Fruit fly (Drosophila melanogaster) whole organism, prepupa: ENCODE data around the gene CG6569.

Experiments used
- Blimp-1 ChIP-seq: fragments of 200-800 bp; sonication (Bioruptor generic); optimal IDR thresholded peaks from 3 replicates; lab custom pipeline; 2017; ENCODE audit warnings: missing biosample characterization, missing genetic modification characterization, mild to moderate bottlenecking, moderate library complexity, missing genetic modification reagents
- CG10631 ChIP-seq: fragments of 200-800 bp; sonication (Bioruptor generic); optimal IDR thresholded peaks from 2 replicates; lab custom pipeline; 2016; ENCODE audit warnings: missing biosample characterization, missing genetic modification characterization
- CG10669 ChIP-seq: fragments of 200-800 bp; sonication (Bioruptor generic); optimal IDR thresholded peaks from 3 replicates; lab custom pipeline; 2018; ENCODE audit warnings: missing biosample characterization, mild to moderate bottlenecking, missing genetic modification characterization, moderate library complexity
- CG11762 ChIP-seq: fragments of 200-800 bp; sonication (Bioruptor generic); optimal IDR thresholded peaks from 3 replicates; lab custom pipeline; 2016; ENCODE audit warnings: missing biosample characterization, missing genetic modification characterization; ENCODE audit not compliant: insufficient read depth
- CG11902 ChIP-seq: fragments of 200-800 bp; sonication (Bioruptor generic); optimal IDR thresholded peaks from 3 replicates; lab custom pipeline; 2016; ENCODE audit warnings: missing biosample characterization, missing genetic modification characterization
- CG15336 ChIP-seq: fragments of 200-800 bp; sonication (Bioruptor generic); IDR thresholded peaks from 2 replicates; pipeline ENCODE4 v1.3.6; 2022; ENCODE audit warnings: missing biosample characterization, missing genetic modification characterization
- CG1621 ChIP-seq: fragments of 200-800 bp; sonication (Bioruptor generic); optimal IDR thresholded peaks from 3 replicates; lab custom pipeline; 2018; ENCODE audit warnings: missing biosample characterization, mild to moderate bottlenecking, missing genetic modification characterization
- CG16779 ChIP-seq: fragments of 200-800 bp; sonication (Bioruptor generic); optimal IDR thresholded peaks from 3 replicates; lab custom pipeline; 2017; ENCODE audit warnings: missing biosample characterization, mild to moderate bottlenecking, missing genetic modification characterization
- CG3032 ChIP-seq: fragments of 200-800 bp; optimal IDR thresholded peaks from 2 replicates; lab custom pipeline; 2019; ENCODE audit warnings: missing biosample characterization, mild to moderate bottlenecking, missing genetic modification characterization, moderate library complexity
- CG31627 ChIP-seq: fragments of 200-800 bp; sonication (Bioruptor generic); optimal IDR thresholded peaks from 3 replicates; lab custom pipeline; 2016; ENCODE audit warnings: missing biosample characterization, missing genetic modification characterization
- CG32006 ChIP-seq: fragments of 200-800 bp; sonication (Bioruptor generic); optimal IDR thresholded peaks from 3 replicates; lab custom pipeline; 2017; ENCODE audit warnings: missing biosample characterization, mild to moderate bottlenecking, missing genetic modification characterization
- CG34406 ChIP-seq: fragments of 200-800 bp; sonication (Bioruptor generic); optimal IDR thresholded peaks from 3 replicates; lab custom pipeline; 2016; ENCODE audit warnings: missing biosample characterization, missing genetic modification characterization
- CG3919 ChIP-seq: fragments of 200-800 bp; sonication (Bioruptor generic); optimal IDR thresholded peaks from 3 replicates; lab custom pipeline; 2016; ENCODE audit warnings: missing biosample characterization, missing genetic modification characterization
- CG4318 ChIP-seq: fragments of 200-800 bp; sonication (Bioruptor generic); optimal IDR thresholded peaks from 3 replicates; lab custom pipeline; 2017; ENCODE audit warnings: missing biosample characterization, mild to moderate bottlenecking, missing genetic modification characterization
- CG6163 ChIP-seq: fragments of 200-800 bp; sonication (Bioruptor generic); IDR thresholded peaks from 3 replicates; pipeline ENCODE4 v1.3.6; 2022; ENCODE audit warnings: missing biosample characterization, missing genetic modification characterization
- CG6276 ChIP-seq: fragments of 200-800 bp; sonication (Bioruptor generic); optimal IDR thresholded peaks from 2 replicates; lab custom pipeline; 2017; ENCODE audit warnings: missing biosample characterization, mild to moderate bottlenecking, missing genetic modification characterization
- CG6808 ChIP-seq: fragments of 200-800 bp; sonication (Bioruptor generic); optimal IDR thresholded peaks from 3 replicates; lab custom pipeline; 2017; ENCODE audit warnings: missing biosample characterization, missing genetic modification characterization, mild to moderate bottlenecking, moderate library complexity, missing genetic modification reagents
- CG6854 ChIP-seq: fragments of 200-800 bp; sonication (Bioruptor generic); optimal IDR thresholded peaks from 2 replicates; lab custom pipeline; 2017; ENCODE audit warnings: missing biosample characterization, mild to moderate bottlenecking, missing genetic modification characterization
- CG8119 ChIP-seq: fragments of 200-800 bp; sonication (Bioruptor generic); IDR thresholded peaks from 3 replicates; pipeline ENCODE4 v1.3.6; 2022; ENCODE audit warnings: missing biosample characterization, missing genetic modification characterization
- CG8632 ChIP-seq: fragments of 200-800 bp; sonication (Bioruptor generic); optimal IDR thresholded peaks from 3 replicates; lab custom pipeline; 2016; ENCODE audit warnings: missing biosample characterization, missing genetic modification characterization
- Eip75B ChIP-seq: fragments of 200-800 bp; sonication (Bioruptor generic); optimal IDR thresholded peaks from 3 replicates; lab custom pipeline; 2016; ENCODE audit warnings: missing biosample characterization, missing genetic modification characterization
- Eip78C ChIP-seq: fragments of 200-800 bp; sonication (Bioruptor generic); peaks from one replicate; lab custom pipeline; 2016; ENCODE audit warnings: missing biosample characterization, missing genetic modification characterization
- Ets21C ChIP-seq: fragments of 200-800 bp; sonication (Bioruptor generic); optimal IDR thresholded peaks from 3 replicates; lab custom pipeline; 2016; ENCODE audit warnings: missing biosample characterization, missing genetic modification characterization
- Ets96B ChIP-seq: fragments of 200-800 bp; optimal IDR thresholded peaks from 2 replicates; lab custom pipeline; 2019; ENCODE audit warnings: missing biosample characterization, mild to moderate bottlenecking, missing genetic modification characterization, moderate library complexity
- Gug ChIP-seq: fragments of 200-800 bp; sonication (Bioruptor generic); IDR thresholded peaks from 2 replicates; pipeline ENCODE4 v1.3.6; 2022; ENCODE audit warnings: missing biosample characterization, missing genetic modification characterization
- Hr38 ChIP-seq: sonication (Bioruptor generic); optimal IDR thresholded peaks from 2 replicates; lab custom pipeline; 2016; ENCODE audit warnings: missing biosample characterization, missing genetic modification characterization
- Hr39 ChIP-seq: fragments of 200-800 bp; sonication (Bioruptor generic); optimal IDR thresholded peaks from 2 replicates; lab custom pipeline; 2016; ENCODE audit warnings: missing biosample characterization, missing genetic modification characterization
- Hr4 ChIP-seq: fragments of 200-800 bp; sonication (Bioruptor generic); optimal IDR thresholded peaks from 3 replicates; lab custom pipeline; 2016; ENCODE audit warnings: missing biosample characterization, missing genetic modification characterization
- Lpt ChIP-seq: fragments of 200-800 bp; sonication (Bioruptor generic); optimal IDR thresholded peaks from 3 replicates; lab custom pipeline; 2016; ENCODE audit warnings: missing biosample characterization, missing genetic modification characterization
- Met ChIP-seq: fragments of 200-800 bp; sonication (Bioruptor generic); optimal IDR thresholded peaks from 3 replicates; lab custom pipeline; 2016; ENCODE audit warnings: missing biosample characterization, missing genetic modification characterization
- OdsH ChIP-seq: fragments of 200-800 bp; sonication (Bioruptor generic); optimal IDR thresholded peaks from 3 replicates; lab custom pipeline; 2016; ENCODE audit warnings: missing biosample characterization, missing genetic modification characterization
- Smox ChIP-seq: fragments of 200-800 bp; sonication (Bioruptor generic); optimal IDR thresholded peaks from 3 replicates; lab custom pipeline; 2016; ENCODE audit warnings: missing biosample characterization, missing genetic modification characterization
- Sox102F ChIP-seq: fragments of 200-800 bp; sonication (Bioruptor generic); optimal IDR thresholded peaks from 2 replicates; lab custom pipeline; 2016; ENCODE audit warnings: missing biosample characterization, mild to moderate bottlenecking, missing genetic modification characterization
- Sox14 ChIP-seq: fragments of 200-800 bp; sonication (Bioruptor generic); optimal IDR thresholded peaks from 3 replicates; lab custom pipeline; 2016; ENCODE audit warnings: missing biosample characterization, missing genetic modification characterization
- Sox15 ChIP-seq: fragments of 200-800 bp; sonication (Bioruptor generic); optimal IDR thresholded peaks from 3 replicates; lab custom pipeline; 2016; ENCODE audit warnings: missing biosample characterization, missing genetic modification characterization
- achi ChIP-seq: fragments of 200-800 bp; sonication (Bioruptor generic); optimal IDR thresholded peaks from 3 replicates; lab custom pipeline; 2016; ENCODE audit warnings: missing biosample characterization, missing genetic modification characterization
- acj6 ChIP-seq: fragments of 200-800 bp; sonication (Bioruptor generic); optimal IDR thresholded peaks from 3 replicates; lab custom pipeline; 2016; ENCODE audit warnings: missing biosample characterization, missing genetic modification characterization
- cyc ChIP-seq: fragments of 200-800 bp; sonication (Bioruptor generic); optimal IDR thresholded peaks from 3 replicates; lab custom pipeline; 2016; ENCODE audit warnings: missing biosample characterization, missing genetic modification characterization
- dac ChIP-seq: fragments of 200-800 bp; sonication (Bioruptor generic); optimal IDR thresholded peaks from 2 replicates; lab custom pipeline; 2017; ENCODE audit warnings: missing biosample characterization, mild to moderate bottlenecking, missing genetic modification characterization
- dsx ChIP-seq: fragments of 200-800 bp; optimal IDR thresholded peaks from 3 replicates; lab custom pipeline; 2019; ENCODE audit warnings: missing biosample characterization, mild to moderate bottlenecking, missing genetic modification characterization, moderate library complexity; ENCODE audit not compliant: poor library complexity, severe bottlenecking
- eg ChIP-seq: fragments of 200-800 bp; sonication (Bioruptor generic); IDR thresholded peaks from 3 replicates; pipeline ENCODE4 v1.3.6; 2022; ENCODE audit warnings: missing biosample characterization, missing genetic modification characterization
- esn ChIP-seq: fragments of 200-800 bp; sonication (Bioruptor generic); optimal IDR thresholded peaks from 2 replicates; lab custom pipeline; 2016; ENCODE audit warnings: missing biosample characterization, mild to moderate bottlenecking, missing genetic modification characterization, moderate library complexity
- fd85E ChIP-seq: fragments of 200-800 bp; sonication (Bioruptor generic); optimal IDR thresholded peaks from 3 replicates; lab custom pipeline; 2016; ENCODE audit warnings: missing biosample characterization, missing genetic modification characterization
- fkh ChIP-seq: fragments of 200-800 bp; sonication (Bioruptor generic); optimal IDR thresholded peaks from 3 replicates; lab custom pipeline; 2017; ENCODE audit warnings: missing biosample characterization, mild to moderate bottlenecking, missing genetic modification characterization, moderate library complexity
- lz ChIP-seq: fragments of 200-800 bp; sonication (Bioruptor generic); optimal IDR thresholded peaks from 3 replicates; lab custom pipeline; 2016; ENCODE audit warnings: missing biosample characterization, missing genetic modification characterization
- net ChIP-seq: fragments of 200-800 bp; sonication (Bioruptor generic); optimal IDR thresholded peaks from 3 replicates; lab custom pipeline; 2016; ENCODE audit warnings: missing biosample characterization, missing genetic modification characterization
- pdm3 ChIP-seq: fragments of 200-800 bp; sonication (Bioruptor generic); optimal IDR thresholded peaks from 3 replicates; lab custom pipeline; 2016; ENCODE audit warnings: missing biosample characterization, missing genetic modification characterization
- spab ChIP-seq: fragments of 200-800 bp; sonication (Bioruptor generic); optimal IDR thresholded peaks from 2 replicates; lab custom pipeline; 2017; ENCODE audit warnings: missing biosample characterization, mild to moderate bottlenecking, missing genetic modification characterization, missing genetic modification reagents
- ss ChIP-seq, 2 experiments: fragments of 200-800 bp; sonication (Bioruptor generic); optimal IDR thresholded peaks; 2 replicates in 1 of 2; 3 replicates in 1 of 2; lab custom pipeline; 2017 to 2018; ENCODE audit warnings: mild to moderate bottlenecking in 2 of 2, missing biosample characterization in 2 of 2, missing genetic modification characterization in 2 of 2, moderate library complexity in 1 of 2
- topi ChIP-seq: fragments of 200-800 bp; sonication (Bioruptor generic); optimal IDR thresholded peaks from 3 replicates; lab custom pipeline; 2016; ENCODE audit warnings: missing biosample characterization, missing genetic modification characterization
- vri ChIP-seq: fragments of 200-800 bp; sonication (Bioruptor generic); optimal IDR thresholded peaks from 3 replicates; lab custom pipeline; 2016; ENCODE audit warnings: missing biosample characterization, mild to moderate bottlenecking, missing genetic modification characterization

CG6569 gene

DNA sequence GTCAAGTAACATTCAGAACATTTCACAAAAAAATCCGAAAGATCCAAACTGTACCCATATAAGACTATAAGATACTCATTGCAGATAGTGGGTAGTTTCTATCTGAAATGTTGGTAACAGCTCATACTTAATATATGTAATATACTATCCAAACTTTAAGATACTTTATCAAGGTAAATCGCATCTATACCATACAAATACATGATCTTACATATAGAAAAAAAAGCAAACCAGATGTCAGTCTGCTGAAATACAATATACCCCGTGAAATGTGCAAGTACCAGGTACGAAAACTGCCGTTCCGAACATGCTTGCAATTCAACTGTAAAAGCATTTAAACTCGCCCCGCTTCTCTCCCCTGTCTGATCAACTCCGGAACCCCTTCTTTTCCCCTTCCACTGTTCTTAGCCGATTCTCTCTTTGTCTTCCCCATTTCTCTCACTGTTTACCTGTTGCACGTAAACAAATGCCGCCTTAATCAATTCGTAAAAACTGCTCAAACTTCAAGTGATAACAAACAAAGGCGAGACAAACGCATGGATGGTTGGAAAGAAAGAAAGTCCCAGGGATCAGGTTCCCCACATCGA is 40.2 kb downstream of the CG6569 start:
- peak; percentile 58 for TF ChIP-seq Hr4
- no peak for TF ChIP-seq dac (GFP tag; lab: Kevin White, UChicago)
- peak; percentile 14 for TF ChIP-seq vri (GFP tag; lab: Kevin White, UChicago)
- peak; percentile 45; the same call in 1 of the 3 replicates for TF ChIP-seq CG6163 (GFP tag; lab: Robert Waterston, UW)
- TF ChIP-seq CG11902 (GFP tag; lab: Kevin White, UChicago): peak; percentile 9
- TF ChIP-seq CG3919 (GFP tag; lab: Kevin White, UChicago): peak; percentile 16
- TF ChIP-seq fd85E (GFP tag; lab: Kevin White, UChicago): no peak
- peak; percentile 56 for TF ChIP-seq Sox14
- TF ChIP-seq ss (GFP tag; optimal IDR thresholded peaks at IDR 0.05; lab: Kevin White, UChicago): peak in 1 of 2 experiments; percentile 1
- no peak for TF ChIP-seq Lpt
- TF ChIP-seq CG34406 (GFP tag; lab: Kevin White, UChicago): no peak
- TF ChIP-seq CG10631 (GFP tag; lab: Kevin White, UChicago): peak; percentile 27
- peak; percentile 38 for TF ChIP-seq Ets21C (GFP tag; lab: Kevin White, UChicago)
- no peak for TF ChIP-seq dsx (GFP tag; lab: Kevin White, UChicago)
- no peak for TF ChIP-seq Sox15 (GFP tag; lab: Kevin White, UChicago)
- no peak for TF ChIP-seq CG4318
- peak; percentile 65 for TF ChIP-seq OdsH
- peak; percentile 1 for TF ChIP-seq CG8632
- no peak for TF ChIP-seq CG6276 (GFP tag; lab: Kevin White, UChicago)
- peak; percentile 58 for TF ChIP-seq acj6 (GFP tag; lab: Kevin White, UChicago)
- TF ChIP-seq lz (GFP tag; lab: Kevin White, UChicago): peak; percentile 50
- TF ChIP-seq Hr39 (GFP tag; lab: Kevin White, UChicago): peak; percentile 67
- TF ChIP-seq Hr38 (GFP tag; lab: Kevin White, UChicago): no peak
- TF ChIP-seq Met (GFP tag; lab: Kevin White, UChicago): peak; percentile 81
- TF ChIP-seq Sox102F (GFP tag; lab: Kevin White, UChicago): peak; percentile 71
- peak; percentile 23 for TF ChIP-seq Ets96B (tag; lab: Kevin White, UChicago)
- peak; percentile 37; the same call in 1 of the 2 replicates for TF ChIP-seq CG15336 (GFP tag; lab: Robert Waterston, UW)
- TF ChIP-seq achi: peak; percentile 52
- TF ChIP-seq cyc: peak; percentile 56
- TF ChIP-seq CG10669 (GFP tag; lab: Kevin White, UChicago): peak; percentile 9
- peak; percentile 75 for TF ChIP-seq esn (GFP tag; lab: Kevin White, UChicago)
- TF ChIP-seq fkh (GFP tag; lab: Kevin White, UChicago): no peak
- no peak for TF ChIP-seq CG1621 (tag; lab: Kevin White, UChicago)
- TF ChIP-seq Blimp-1 (GFP tag; lab: Kevin White, UChicago): no peak
- 0 out of 2 replicates have a peak, but pooled peaks have one; percentile 12 for TF ChIP-seq Gug (GFP tag; lab: Robert Waterston, UW)
- TF ChIP-seq CG16779 (tag; lab: Kevin White, UChicago): no peak
- TF ChIP-seq pdm3 (GFP tag; lab: Kevin White, UChicago): peak; percentile 48
- peak; percentile 73 for TF ChIP-seq topi (GFP tag; lab: Kevin White, UChicago)
- peak; percentile 15 for TF ChIP-seq CG3032 (tag; lab: Kevin White, UChicago)
- peak; percentile 73 for TF ChIP-seq CG31627
- TF ChIP-seq spab (GFP tag; lab: Kevin White, UChicago): peak; percentile 3
- TF ChIP-seq Eip75B (GFP tag; lab: Kevin White, UChicago): peak; percentile 25
- peak; percentile 42 for TF ChIP-seq CG32006 (GFP tag; lab: Kevin White, UChicago)
- peak; percentile 85 for TF ChIP-seq Eip78C (GFP tag; lab: Kevin White, UChicago)
- TF ChIP-seq CG11762 (GFP tag; lab: Kevin White, UChicago): peak; percentile 8
- no peak for TF ChIP-seq CG6854 (GFP tag; lab: Kevin White, UChicago)
- no peak for TF ChIP-seq net (GFP tag; lab: Kevin White, UChicago)
- no peak; the same call in 2 of the 3 replicates for TF ChIP-seq CG8119 (GFP tag; lab: Robert Waterston, UW)
- no peak for TF ChIP-seq eg (GFP tag; lab: Robert Waterston, UW)
- TF ChIP-seq Smox (GFP tag; lab: Kevin White, UChicago): peak; percentile 73
- TF ChIP-seq CG6808 (GFP tag; lab: Kevin White, UChicago): no peak
